Worm (Caenorhabditis elegans) whole organism, L3 larva: Measurements from ENCODE around the gene srx-131.

Experiments used
- aly-2 ChIP-seq: fragments of 150-350 bp; optimal IDR thresholded peaks from 2 replicates; lab custom pipeline; 2014; ENCODE audit warnings: missing biosample characterization, missing genetic modification characterization
- ama-1 ChIP-seq: fragments of 150-350 bp; optimal IDR thresholded peaks from 2 replicates; lab custom pipeline; 2018
- ceh-82 ChIP-seq: fragments of 150-350 bp; optimal IDR thresholded peaks from 2 replicates; lab custom pipeline; 2014; ENCODE audit warnings: missing biosample characterization, missing genetic modification characterization
- ceh-9 ChIP-seq: sonication (generic microtip); optimal IDR thresholded peaks from 2 replicates; lab custom pipeline; 2018; ENCODE audit warnings: missing biosample characterization, missing genetic modification characterization
- jun-1 ChIP-seq: fragments of 150-350 bp; optimal IDR thresholded peaks from 2 replicates; lab custom pipeline; 2014; ENCODE audit warnings: missing biosample characterization, missing genetic modification reagents, missing genetic modification characterization
- lin-39 ChIP-seq: fragments of 150-350 bp; optimal IDR thresholded peaks from 2 replicates; lab custom pipeline; 2018; ENCODE audit warnings: missing biosample characterization, missing genetic modification reagents, missing genetic modification characterization
- nhr-237 ChIP-seq: fragments of 150-350 bp; optimal IDR thresholded peaks from 2 replicates; lab custom pipeline; 2014; ENCODE audit warnings: missing biosample characterization, missing genetic modification characterization
- nhr-25 ChIP-seq: sonication (generic microtip); optimal IDR thresholded peaks from 2 replicates; lab custom pipeline; 2017; ENCODE audit warnings: missing biosample characterization, missing genetic modification characterization
- nhr-28 ChIP-seq: fragments of 150-350 bp; optimal IDR thresholded peaks from 2 replicates; lab custom pipeline; 2014; ENCODE audit warnings: missing biosample characterization, missing genetic modification characterization
- nhr-77 ChIP-seq: fragments of 150-350 bp; optimal IDR thresholded peaks from 2 replicates; lab custom pipeline; 2014; ENCODE audit warnings: missing biosample characterization, missing genetic modification characterization
- tbx-2 ChIP-seq: sonication (generic microtip); optimal IDR thresholded peaks from 2 replicates; lab custom pipeline; 2016; ENCODE audit warnings: mild to moderate bottlenecking, missing genetic modification characterization, missing compliant biosample characterization
- unc-39 ChIP-seq: sonication (generic microtip); optimal IDR thresholded peaks from 4 replicates; lab custom pipeline; 2017; ENCODE audit warnings: missing biosample characterization, missing genetic modification characterization

- TF ChIP-seq aly-2 (tag; lab: Kevin White, UChicago): no peak
- no peak for TF ChIP-seq jun-1 (tag; lab: Kevin White, UChicago)
- no peak for TF ChIP-seq ceh-82 (tag; lab: Kevin White, UChicago)
- TF ChIP-seq nhr-25 (tag; lab: Kevin White, UChicago): no peak
- no peak for TF ChIP-seq nhr-237
- TF ChIP-seq lin-39 (tag; lab: Kevin White, UChicago): no peak
- TF ChIP-seq unc-39: no peak
- TF ChIP-seq ceh-9 (tag; lab: Kevin White, UChicago): no peak
- TF ChIP-seq nhr-28 (tag; lab: Kevin White, UChicago): no peak
- no peak for TF ChIP-seq nhr-77 (tag; lab: Kevin White, UChicago)
- peak; percentile 5 for TF ChIP-seq ama-1
- no peak for TF ChIP-seq tbx-2 (tag; lab: Kevin White, UChicago)
Measured at ce11 chrV:13803902-13804301, 41.3 kb upstream of the srx-131 start, which contains the start of gene swan-2.
